Worm (Caenorhabditis elegans): Measurements from ENCODE around the gene Y39B6A.30.

The Y39B6A.30 gene

DNA sequence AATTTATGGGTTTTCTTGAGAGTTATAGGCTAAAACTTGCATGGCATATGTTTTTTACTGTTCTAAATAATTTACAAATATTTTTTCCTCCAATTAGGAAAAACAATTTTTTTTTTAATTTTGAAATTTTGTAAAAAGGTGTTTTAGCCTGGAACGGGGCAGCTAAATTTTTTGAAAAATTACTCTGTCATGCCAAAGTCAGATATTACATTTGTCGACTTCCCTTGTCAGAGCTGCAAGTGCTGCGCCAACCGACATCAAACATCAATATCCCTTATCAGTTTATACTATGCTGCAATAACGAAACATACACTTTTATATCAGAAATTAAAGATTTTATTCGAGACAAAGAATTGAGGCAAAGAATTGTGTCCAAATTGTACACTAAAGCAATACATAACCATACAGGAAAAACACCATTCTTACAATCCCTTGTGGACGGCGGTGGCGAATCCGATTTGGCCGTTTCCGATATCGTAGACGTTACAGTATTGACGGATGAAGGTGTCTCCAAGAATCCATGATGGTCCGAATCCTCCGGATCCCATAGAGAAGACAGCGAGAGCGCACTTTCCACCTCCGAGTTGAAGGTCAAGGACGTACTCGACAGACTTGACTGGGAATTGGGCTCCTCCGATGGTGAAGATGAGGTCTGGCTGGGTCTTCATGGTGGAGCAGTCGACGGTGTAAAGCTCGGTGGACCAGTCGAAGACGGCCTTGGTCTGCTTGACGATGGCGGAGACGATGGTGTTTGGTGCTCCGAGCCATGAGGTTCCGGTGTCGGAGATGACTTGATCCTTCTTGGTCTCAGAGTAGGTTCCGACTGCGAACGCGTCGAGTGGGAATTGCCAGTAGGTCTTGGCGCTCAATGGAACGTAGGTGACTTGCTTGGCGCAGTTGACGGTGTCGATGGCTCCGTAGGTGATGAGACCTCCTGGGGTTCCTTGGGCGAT is 35.0 kb downstream of the Y39B6A.30 start:
- TF ChIP-seq jun-1 (tag; optimal IDR thresholded peaks at IDR 0.05): peak; percentile 52
- TF ChIP-seq mdl-1 (tag; optimal IDR thresholded peaks at IDR 0.05): no peak
- peak; percentile 40 for TF ChIP-seq pqm-1 (tag; optimal IDR thresholded peaks at IDR 0.05)
- peak; percentile 56 for TF ChIP-seq ama-1 (optimal IDR thresholded peaks at IDR 0.05)
- peak; percentile 21 for TF ChIP-seq fos-1 (tag; optimal IDR thresholded peaks at IDR 0.05)
- peak; percentile 78 for TF ChIP-seq elt-2 (tag; optimal IDR thresholded peaks at IDR 0.05)
- TF ChIP-seq pha-4 (tag; optimal IDR thresholded peaks at IDR 0.05): peak; percentile 29
- no peak for TF ChIP-seq daf-12 (tag; optimal IDR thresholded peaks at IDR 0.05)
- no peak for TF ChIP-seq egl-27 (tag; optimal IDR thresholded peaks at IDR 0.05)
- TF ChIP-seq aly-2 (tag; optimal IDR thresholded peaks at IDR 0.05): no peak
- TF ChIP-seq nhr-77 (tag; optimal IDR thresholded peaks at IDR 0.05): peak; percentile 26
- TF ChIP-seq zag-1 (tag; optimal IDR thresholded peaks at IDR 0.05): no peak
- TF ChIP-seq elt-3 (tag; optimal IDR thresholded peaks at IDR 0.05): no peak
- no peak for TF ChIP-seq sea-2 (GFP tag; optimal IDR thresholded peaks at IDR 0.05)

DNA sequence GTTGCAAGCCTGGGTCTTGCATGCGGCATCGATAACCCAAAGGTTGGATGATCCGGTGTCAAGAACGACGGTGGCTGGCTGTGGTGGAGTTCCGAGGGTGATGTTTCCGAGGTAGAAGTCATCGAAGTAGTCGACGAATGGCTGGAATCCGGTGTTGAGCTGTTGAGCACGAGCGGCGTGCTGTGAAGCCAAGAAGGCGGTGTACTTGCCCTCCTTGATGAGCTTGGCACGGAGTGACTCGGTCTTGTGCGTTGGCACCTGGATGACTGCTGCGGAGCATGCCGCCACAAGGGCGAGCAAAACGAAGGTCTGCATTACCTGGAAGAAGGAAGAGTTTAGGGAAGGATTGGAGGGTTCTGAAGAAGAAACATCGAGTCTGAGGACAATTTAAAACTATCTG is 36.1 kb downstream of the Y39B6A.30 start, which contains the start of gene asp-1:
Gene asp-1, minus strand, starts transcription at position 315 of the 400 bp plus-strand sequence.
- no peak for TF ChIP-seq daf-12 (tag; optimal IDR thresholded peaks at IDR 0.05)
- no peak for TF ChIP-seq nhr-25 (tag; optimal IDR thresholded peaks at IDR 0.05)
- no peak for TF ChIP-seq ceh-16 (tag; optimal IDR thresholded peaks at IDR 0.05)
- TF ChIP-seq hmg-11 (tag; optimal IDR thresholded peaks at IDR 0.05): no peak
- no peak for TF ChIP-seq lin-15B (tag; optimal IDR thresholded peaks at IDR 0.05)
- no peak for TF ChIP-seq R02D3.7 (tag; optimal IDR thresholded peaks at IDR 0.05)
- no peak for TF ChIP-seq nhr-28 (tag; optimal IDR thresholded peaks at IDR 0.05)
- no peak for TF ChIP-seq pha-4 (tag; optimal IDR thresholded peaks at IDR 0.05)
- TF ChIP-seq elt-1 (tag; optimal IDR thresholded peaks at IDR 0.05): no peak
- TF ChIP-seq fkh-2 (tag; optimal IDR thresholded peaks at IDR 0.05): no peak

DNA sequence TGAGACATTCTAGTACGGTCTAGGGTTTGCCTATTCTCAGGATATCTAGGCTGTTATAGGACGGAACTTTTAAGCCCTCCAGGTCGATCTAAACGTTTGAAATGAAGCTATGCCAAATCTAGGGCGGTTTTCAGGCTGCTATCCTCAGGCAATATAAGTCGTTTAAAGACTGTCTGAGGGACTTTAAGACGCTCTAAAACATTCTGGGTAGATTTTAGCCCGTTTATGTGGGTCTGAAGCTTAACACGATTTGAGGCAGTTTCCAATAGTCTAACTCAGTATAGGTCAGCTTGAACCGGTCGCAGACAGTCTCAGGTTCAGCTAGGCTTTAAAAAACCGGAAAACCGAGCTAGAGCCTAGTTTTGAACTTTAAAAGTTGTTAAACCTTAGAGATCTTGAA is 36.5 kb downstream of the Y39B6A.30 start:
- TF ChIP-seq egl-5 (tag; optimal IDR thresholded peaks at IDR 0.05): no peak
- no peak for TF ChIP-seq nhr-67 (tag; optimal IDR thresholded peaks at IDR 0.05)
- TF ChIP-seq nhr-12 (tag; optimal IDR thresholded peaks at IDR 0.05): no peak

DNA sequence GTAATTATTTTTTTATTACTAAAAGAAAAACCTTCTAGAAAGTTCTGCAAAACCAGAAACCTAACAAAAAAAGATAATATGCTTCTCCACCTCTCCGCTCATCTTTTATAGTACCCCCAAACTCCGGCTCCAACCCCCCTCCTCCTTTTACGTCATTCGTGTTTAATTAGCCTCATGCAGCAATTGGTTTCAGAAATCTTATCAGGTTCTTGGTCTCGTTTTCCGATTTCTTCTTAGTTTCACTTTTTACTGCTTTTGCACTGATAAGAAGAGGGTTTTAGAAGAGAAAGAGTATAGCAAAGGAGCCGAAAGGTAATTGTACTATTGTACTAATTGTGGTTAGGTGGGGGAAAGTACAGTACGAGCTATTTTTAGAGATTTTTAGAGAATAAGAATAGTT is 37.1 kb downstream of the Y39B6A.30 start:
- peak; percentile 47 for TF ChIP-seq pha-4 (tag; optimal IDR thresholded peaks at IDR 0.05)
- TF ChIP-seq jun-1 (tag; optimal IDR thresholded peaks at IDR 0.05): peak; percentile 34
- TF ChIP-seq elt-2 (tag; optimal IDR thresholded peaks at IDR 0.05): peak; percentile 98
- peak; percentile 50 for TF ChIP-seq nfya-1 (tag; optimal IDR thresholded peaks at IDR 0.05; ENCODE audit: insufficient read depth)
- TF ChIP-seq lin-39 (tag; optimal IDR thresholded peaks at IDR 0.05): no peak
- no peak for TF ChIP-seq nhr-43 (tag; optimal IDR thresholded peaks at IDR 0.05; ENCODE audit: poor library complexity, severe bottlenecking)
- peak; percentile 54 for TF ChIP-seq skn-1 (tag; optimal IDR thresholded peaks at IDR 0.05)
- peak; percentile 95 for TF ChIP-seq pqm-1 (tag; optimal IDR thresholded peaks at IDR 0.05)

DNA sequence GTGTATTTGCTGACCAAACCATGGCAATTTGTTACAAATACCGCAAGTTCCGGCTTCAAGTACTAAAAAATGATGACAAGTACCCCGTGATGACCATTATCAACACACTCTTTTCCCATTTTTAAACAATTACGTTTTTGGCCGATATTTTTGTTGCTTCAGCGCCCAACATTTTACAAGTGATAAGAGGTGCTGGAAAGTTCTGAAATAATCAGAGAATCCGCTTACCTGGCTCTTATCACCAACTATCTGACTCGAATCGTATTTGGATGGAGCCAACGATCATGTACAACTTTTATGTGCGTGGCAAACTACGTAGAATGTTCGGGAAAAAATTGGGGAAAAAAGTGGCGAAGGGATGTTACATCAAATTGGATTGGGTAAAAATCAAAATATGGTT is 38.9 kb downstream of the Y39B6A.30 start:
- TF ChIP-seq unc-39 (tag; optimal IDR thresholded peaks at IDR 0.05) (no peak), nhr-11 (tag; optimal IDR thresholded peaks at IDR 0.05) (no peak), egl-5 (tag; optimal IDR thresholded peaks at IDR 0.05) (no peak), fkh-2 (tag; optimal IDR thresholded peaks at IDR 0.05) (no peak), pha-4 (tag; optimal IDR thresholded peaks at IDR 0.05) (peak; percentile 28), daf-12 (tag; optimal IDR thresholded peaks at IDR 0.05) (no peak), ceh-28 (tag; optimal IDR thresholded peaks at IDR 0.05) (no peak), pqm-1 (tag; optimal IDR thresholded peaks at IDR 0.05) (peak; percentile 96), snpc-4 (tag; optimal IDR thresholded peaks at IDR 0.05) (no peak), fkh-10 (GFP tag; optimal IDR thresholded peaks at IDR 0.05) (no peak), nhr-67 (tag; optimal IDR thresholded peaks at IDR 0.05) (no peak), ceh-16 (tag; optimal IDR thresholded peaks at IDR 0.05) (no peak), skn-1 (tag; optimal IDR thresholded peaks at IDR 0.05) (peak; percentile 1), jun-1 (tag; optimal IDR thresholded peaks at IDR 0.05) (peak; percentile 68), fos-1 (tag; optimal IDR thresholded peaks at IDR 0.05) (no peak), elt-2 (tag; optimal IDR thresholded peaks at IDR 0.05) (peak; percentile 98), nhr-28 (tag; optimal IDR thresholded peaks at IDR 0.05) (no peak), tbx-2 (tag; optimal IDR thresholded peaks at IDR 0.05) (no peak), mdl-1 (tag; optimal IDR thresholded peaks at IDR 0.05) (no peak), lsy-12 (tag; optimal IDR thresholded peaks at IDR 0.05) (peak; percentile 7), eor-1 (tag; optimal IDR thresholded peaks at IDR 0.05) (no peak), R02D3.7 (tag; optimal IDR thresholded peaks at IDR 0.05) (no peak), nhr-12 (tag; optimal IDR thresholded peaks at IDR 0.05) (no peak), nhr-25 (tag; optimal IDR thresholded peaks at IDR 0.05) (no peak), nfya-1 (tag; optimal IDR thresholded peaks at IDR 0.05; ENCODE audit: insufficient read depth) (no peak)
